Worm (Caenorhabditis elegans) whole organism, midembryonic: ENCODE data around the gene Y46H3C.5.

Experiments used
- med-1 ChIP-seq: sonication (generic microtip); optimal IDR thresholded peaks from 2 replicates; lab custom pipeline; 2017; ENCODE audit warnings: missing genetic modification characterization, mild to moderate bottlenecking, missing compliant biosample characterization, antibody characterized with exemption, missing genetic modification reagents; ENCODE audit not compliant: insufficient read depth
- ztf-23 ChIP-seq: fragments of 200-800 bp; sonication (Bioruptor generic); IDR thresholded peaks from 2 replicates; pipeline ENCODE4 v1.3.6; 2022; ENCODE audit warnings: missing genetic modification reagents, missing genetic modification characterization, missing compliant biosample characterization

DNA sequence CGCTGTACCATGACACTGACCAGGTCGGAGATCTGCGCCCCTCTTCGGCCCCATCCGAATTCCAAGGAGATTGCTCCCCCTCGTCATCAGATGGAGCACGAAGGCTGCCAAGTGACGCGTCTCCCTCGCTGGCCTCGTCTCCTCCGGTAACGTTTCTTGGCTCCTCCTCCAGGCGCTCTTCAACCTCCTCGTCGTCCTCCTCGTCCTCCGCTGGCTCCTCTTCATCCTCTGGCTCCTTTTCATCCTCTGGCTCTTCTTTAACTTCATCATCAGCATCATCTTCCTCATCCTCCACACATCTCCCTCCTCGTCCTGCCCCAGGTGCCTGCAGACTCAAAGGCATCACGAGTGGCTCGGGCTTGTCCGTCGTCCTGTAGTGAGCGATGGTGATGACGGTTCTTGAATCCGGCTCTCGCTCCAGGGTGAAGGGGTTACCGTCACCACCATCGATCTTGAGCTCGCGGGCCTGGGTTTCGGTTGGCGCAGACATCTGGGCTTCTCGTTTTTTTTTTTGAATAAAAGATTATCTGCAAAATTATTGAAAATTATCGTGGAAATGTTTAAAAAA is 7.0 kb upstream of the Y46H3C.5 start:
- no peak for TF ChIP-seq ztf-23
- no peak for TF ChIP-seq med-1 (GFP tag; lab: Kevin White, UChicago)
